Worm (Caenorhabditis elegans) whole organism, L2 larva: ENCODE measurements around the gene abu-14.

ENCODE experiments used
- alr-1 ChIP-seq: fragments of 150-350 bp; optimal IDR thresholded peaks from 2 replicates; lab custom pipeline; 2014; ENCODE audit warnings: missing biosample characterization, missing genetic modification characterization
- ama-1 ChIP-seq: fragments of 150-350 bp; optimal IDR thresholded peaks from 2 replicates; lab custom pipeline; 2018; ENCODE audit warnings: inconsistent platforms
- blmp-1 ChIP-seq: sonication (generic microtip); optimal IDR thresholded peaks from 2 replicates; lab custom pipeline; 2017; ENCODE audit warnings: missing genetic modification characterization, mild to moderate bottlenecking, missing compliant biosample characterization, antibody characterized with exemption, moderate library complexity; ENCODE audit not compliant: insufficient read depth
- fos-1 ChIP-seq: fragments of 150-350 bp; optimal IDR thresholded peaks from 2 replicates; lab custom pipeline; 2014; ENCODE audit warnings: missing biosample characterization, missing genetic modification characterization
- nhr-23 ChIP-seq: fragments of 150-350 bp; optimal IDR thresholded peaks from 2 replicates; lab custom pipeline; 2014; ENCODE audit warnings: missing biosample characterization, missing genetic modification reagents, missing genetic modification characterization
- nhr-237 ChIP-seq: fragments of 150-350 bp; optimal IDR thresholded peaks from 2 replicates; lab custom pipeline; 2014; ENCODE audit warnings: missing biosample characterization, missing genetic modification characterization
- nhr-77 ChIP-seq: fragments of 150-350 bp; optimal IDR thresholded peaks from 2 replicates; lab custom pipeline; 2014; ENCODE audit warnings: missing biosample characterization, missing genetic modification characterization
- skn-1 ChIP-seq: sonication (generic microtip); optimal IDR thresholded peaks from 2 replicates; lab custom pipeline; 2017; ENCODE audit warnings: missing biosample characterization, missing genetic modification characterization

DNA sequence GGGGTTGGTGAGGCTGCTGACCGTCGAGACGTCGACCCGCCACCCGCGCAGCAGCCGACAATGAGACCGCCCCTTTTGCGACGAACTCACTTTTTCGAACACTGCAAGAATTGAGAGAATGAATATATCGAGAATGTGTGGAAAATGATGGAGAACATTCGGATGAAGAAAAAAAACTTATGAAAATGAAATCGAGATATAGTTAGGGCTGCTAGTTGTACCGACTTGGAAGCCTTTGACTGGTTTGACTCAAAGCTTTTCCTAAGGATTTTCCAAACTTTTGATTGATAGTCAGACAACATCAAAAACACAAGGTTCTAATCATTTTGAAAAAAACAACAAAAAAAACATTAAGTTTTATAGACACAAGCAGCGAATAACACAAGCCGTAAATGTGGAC, 38.6 kb downstream of the abu-14 start, which contains the start of gene sym-2:
- TF ChIP-seq nhr-77 (tag; lab: Kevin White, UChicago) (no peak), fos-1 (tag; lab: Kevin White, UChicago) (no peak), ama-1 (no peak), blmp-1 (tag; lab: Kevin White, UChicago) (no peak), nhr-237 (tag; lab: Kevin White, UChicago) (no peak), skn-1 (tag; lab: Kevin White, UChicago) (no peak), alr-1 (no peak), nhr-23 (tag; lab: Kevin White, UChicago) (no peak)
